Worm (Caenorhabditis elegans): Measurements from ENCODE around the gene tiar-1.

ce11 chrII:5744342-5744741 lies 29.7 kb upstream of the tiar-1 start:
- peak; percentile 95 for TF ChIP-seq elt-2 (tag; optimal IDR thresholded peaks at IDR 0.05)
- no peak for TF ChIP-seq elt-3 (tag; optimal IDR thresholded peaks at IDR 0.05)
- TF ChIP-seq unc-62 (GFP tag; optimal IDR thresholded peaks at IDR 0.05): no peak
- no peak for TF ChIP-seq snpc-4 (tag; optimal IDR thresholded peaks at IDR 0.05)
- TF ChIP-seq nhr-77 (tag; optimal IDR thresholded peaks at IDR 0.05): no peak
- TF ChIP-seq fkh-10 (GFP tag; optimal IDR thresholded peaks at IDR 0.05): no peak
- TF ChIP-seq lin-39 (tag; optimal IDR thresholded peaks at IDR 0.05): no peak
- TF ChIP-seq fos-1 (tag; optimal IDR thresholded peaks at IDR 0.05): no peak
- no peak for TF ChIP-seq pha-4 (tag; optimal IDR thresholded peaks at IDR 0.05)
- no peak for TF ChIP-seq nhr-23 (tag; optimal IDR thresholded peaks at IDR 0.05)

Data from whole organism, L3 larva.